Worm (Caenorhabditis elegans) whole organism, young adult: ENCODE results near the gene acbp-8.

Source experiments
- F39B2.1 ChIP-seq: fragments of 200-800 bp; sonication (Bioruptor generic); IDR thresholded peaks from 2 replicates; pipeline ENCODE4 v1.3.6; 2022; ENCODE audit warnings: missing genetic modification reagents, missing genetic modification characterization, missing compliant biosample characterization
- F52B5.7 ChIP-seq: sonication (generic microtip); optimal IDR thresholded peaks from 2 replicates; lab custom pipeline; 2016; ENCODE audit warnings: mild to moderate bottlenecking, missing genetic modification characterization, missing compliant biosample characterization
- F55B11.4 ChIP-seq: sonication (generic microtip); optimal IDR thresholded peaks from 2 replicates; lab custom pipeline; 2016; ENCODE audit warnings: missing compliant biosample characterization, missing genetic modification characterization, borderline replicate concordance; ENCODE audit not compliant: insufficient read depth
- hlh-26 ChIP-seq: fragments of 200-800 bp; sonication (Bioruptor generic); conservative IDR thresholded peaks from 2 replicates; pipeline ENCODE4 v1.3.6; 2022; ENCODE audit warnings: missing genetic modification reagents, missing genetic modification characterization, missing compliant biosample characterization
- hmg-20 ChIP-seq: fragments of 200-800 bp; sonication (Bioruptor generic); IDR thresholded peaks from 2 replicates; pipeline ENCODE4 v1.3.6; 2022; ENCODE audit warnings: missing genetic modification reagents, missing genetic modification characterization, missing compliant biosample characterization
- nhr-80 ChIP-seq: sonication (generic microtip); optimal IDR thresholded peaks from 2 replicates; lab custom pipeline; 2016; ENCODE audit warnings: missing genetic modification characterization, missing compliant biosample characterization
- nhr-90 ChIP-seq: sonication (generic microtip); optimal IDR thresholded peaks from 2 replicates; lab custom pipeline; 2016; ENCODE audit warnings: missing genotype, mild to moderate bottlenecking, missing genetic modification characterization, missing compliant biosample characterization
- pha-4 ChIP-seq: fragments of 150-350 bp; sonication (generic microtip); optimal IDR thresholded peaks from 2 replicates; lab custom pipeline; 2014; ENCODE audit warnings: missing biosample characterization, missing genetic modification reagents, missing genetic modification characterization
- rec-8 ChIP-seq, 2 experiments: sonication (generic microtip); optimal IDR thresholded peaks; 2 replicates each; lab custom pipeline; 2016; ENCODE audit warnings: mild to moderate bottlenecking in 2 of 2, missing genetic modification characterization in 2 of 2, missing genetic modification reagents in 2 of 2, missing genotype in 2 of 2, missing biosample characterization in 1 of 2, missing compliant biosample characterization in 1 of 2, moderate library complexity in 1 of 2
- unc-62 ChIP-seq: fragments of 150-350 bp; optimal IDR thresholded peaks from 2 replicates; lab custom pipeline; 2014; ENCODE audit warnings: missing biosample characterization, missing genetic modification reagents, missing genetic modification characterization

ce11 chrIII:2652704-2653566, 24.1 kb downstream of the acbp-8 start:
- TF ChIP-seq hlh-26 (GFP tag; lab: Robert Waterston, UW) (no peak), nhr-80 (tag; lab: Kevin White, UChicago) (no peak), nhr-90 (tag; lab: Kevin White, UChicago) (no peak), rec-8 (tag; optimal IDR thresholded peaks at IDR 0.05; lab: Kevin White, UChicago) (no peak), pha-4 (tag; lab: Kevin White, UChicago) (no peak), F39B2.1 (GFP tag; lab: Robert Waterston, UW) (no peak), unc-62 (no peak), hmg-20 (GFP tag; lab: Robert Waterston, UW) (no peak), F52B5.7 (tag; lab: Kevin White, UChicago) (no peak), F55B11.4 (tag; lab: Kevin White, UChicago) (no peak)
